Worm (Caenorhabditis elegans): ENCODE measurements around the gene C49F8.1.
A peak's percentile ranks its signal among the peaks of the same experiment; 100 is the strongest.

Gene C49F8.1

ce11 chrX:13353530-13353929 is 11.3 kb downstream of the C49F8.1 start (continued):
- TF ChIP-seq arid-1 (GFP tag; conservative IDR thresholded peaks at IDR 0.05) = no peak
- TF ChIP-seq mes-2 (tag; optimal IDR thresholded peaks at IDR 0.05; ENCODE audit: poor library complexity, severe bottlenecking) = peak; percentile 40

- TF ChIP-seq dve-1 (tag; optimal IDR thresholded peaks at IDR 0.05; ENCODE audit: insufficient read depth) (peak; percentile 24), hlh-30 (tag; optimal IDR thresholded peaks at IDR 0.05; ENCODE audit: insufficient read depth) (peak; percentile 28), dmd-6 (GFP tag; IDR thresholded peaks at IDR 0.05) (peak; percentile 49), lin-1 (GFP tag; IDR thresholded peaks at IDR 0.05) (no peak), hlh-11 (tag; optimal IDR thresholded peaks at IDR 0.05) (peak; percentile 21), ztf-11 (tag; optimal IDR thresholded peaks at IDR 0.05) (no peak), dpl-1 (GFP tag; optimal IDR thresholded peaks at IDR 0.05) (no peak), gei-8 (GFP tag; optimal IDR thresholded peaks at IDR 0.05) (no peak), lsy-2 (tag; optimal IDR thresholded peaks at IDR 0.05) (no peak), snpc-1.2 (GFP tag; IDR thresholded peaks at IDR 0.05) (no peak), sdz-12 (GFP tag; optimal IDR thresholded peaks at IDR 0.05) (no peak)
Measured at ce11 chrX:13352164-13352563, 12.6 kb downstream of the C49F8.1 start.

DNA sequence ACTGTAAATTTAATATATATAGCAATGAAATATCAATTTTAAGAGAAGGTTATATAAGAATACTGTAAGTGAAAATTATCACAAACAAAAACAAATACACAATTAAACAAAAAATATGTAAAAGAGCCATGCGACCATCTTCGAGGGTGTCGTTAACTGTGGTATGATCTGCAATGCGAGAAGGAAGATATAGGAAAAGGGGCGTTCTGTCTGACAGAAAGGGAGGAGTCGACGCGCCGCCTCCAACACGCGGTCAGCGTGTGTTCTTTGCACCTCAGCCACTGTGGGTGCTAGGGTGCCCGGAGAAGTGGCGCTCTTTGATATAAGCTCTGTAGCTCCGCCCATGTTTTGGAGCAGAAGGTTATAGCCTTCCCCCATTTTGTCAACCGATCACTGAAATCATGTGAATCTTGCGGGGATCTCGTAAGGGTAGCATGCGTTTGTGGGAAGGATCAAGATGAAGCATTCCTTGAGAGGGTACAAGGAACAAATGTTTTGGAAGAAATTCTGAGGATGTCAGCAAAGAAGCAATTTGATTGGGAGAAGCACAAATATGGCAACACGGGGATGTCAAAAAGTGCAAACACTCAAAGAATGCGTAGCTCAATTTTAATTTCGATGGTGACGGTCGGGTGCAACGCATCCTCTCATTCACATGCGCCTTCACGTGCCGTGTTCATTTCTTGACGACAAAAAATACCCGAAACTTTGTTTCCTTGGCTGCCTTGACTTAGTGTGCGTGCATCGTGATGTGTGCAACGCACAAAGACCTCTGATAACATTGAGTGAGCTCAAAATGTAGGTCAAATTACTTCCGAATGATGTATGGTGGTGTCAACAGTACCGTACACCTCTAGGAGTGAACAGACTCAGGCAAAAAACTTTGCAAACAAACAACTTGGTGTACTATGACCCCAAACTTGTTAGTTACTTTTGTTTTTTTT is 13.7 kb downstream of the C49F8.1 start, which contains the start of gene mxl-3:
Gene mxl-3, minus strand, starts transcription at position 1 of the 944 bp plus-strand sequence.
- TF ChIP-seq dve-1 (tag; optimal IDR thresholded peaks at IDR 0.05; ENCODE audit: insufficient read depth) = peak; percentile 65
- TF ChIP-seq F37D6.2 (tag; optimal IDR thresholded peaks at IDR 0.05) = no peak
- TF ChIP-seq nhr-48 (tag; optimal IDR thresholded peaks at IDR 0.05) = peak; percentile 84
- no peak for TF ChIP-seq pqm-1 (tag; optimal IDR thresholded peaks at IDR 0.05)
- TF ChIP-seq tag-97 (GFP tag; IDR thresholded peaks at IDR 0.05) = no peak
- 0 out of 2 replicates have a peak, but pooled peaks have one; percentile 19 for TF ChIP-seq lin-1 (GFP tag; IDR thresholded peaks at IDR 0.05)
- TF ChIP-seq gei-8 (GFP tag; optimal IDR thresholded peaks at IDR 0.05) = no peak
- no peak for TF ChIP-seq rbr-2 (tag; optimal IDR thresholded peaks at IDR 0.05)
- 0 out of 2 replicates have a peak, but pooled peaks have one; percentile 31 for TF ChIP-seq nhr-42 (GFP tag; IDR thresholded peaks at IDR 0.05)
- TF ChIP-seq vab-7 (GFP tag; IDR thresholded peaks at IDR 0.05) = no peak
- TF ChIP-seq zfp-3 (GFP tag; conservative IDR thresholded peaks at IDR 0.05) = 0 out of 2 replicates have a peak, but pooled peaks have one; percentile 55
- TF ChIP-seq ztf-11 (tag; optimal IDR thresholded peaks at IDR 0.05) = no peak
- TF ChIP-seq daf-12 (tag; optimal IDR thresholded peaks at IDR 0.05) = no peak
- no peak for TF ChIP-seq zag-1 (tag; optimal IDR thresholded peaks at IDR 0.05)
- no peak for TF ChIP-seq arid-1 (GFP tag; conservative IDR thresholded peaks at IDR 0.05)
- TF ChIP-seq snpc-1.2 (GFP tag; IDR thresholded peaks at IDR 0.05) = no peak
- TF ChIP-seq hlh-30 (tag; optimal IDR thresholded peaks at IDR 0.05; ENCODE audit: insufficient read depth) = peak; percentile 89
- no peak for TF ChIP-seq ctbp-1 (GFP tag; IDR thresholded peaks at IDR 0.05)
- TF ChIP-seq lin-15B (tag; optimal IDR thresholded peaks at IDR 0.05) = no peak
- no peak for TF ChIP-seq ceh-32 (tag; optimal IDR thresholded peaks at IDR 0.05; ENCODE audit: poor library complexity)
- TF ChIP-seq lin-38 (GFP tag; IDR thresholded peaks at IDR 0.05) = no peak
- TF ChIP-seq lin-39 (tag; optimal IDR thresholded peaks at IDR 0.05) = no peak
- no peak for TF ChIP-seq lir-3 (tag; optimal IDR thresholded peaks at IDR 0.05)
- TF ChIP-seq ceh-44 (GFP tag; IDR thresholded peaks at IDR 0.05) = no peak
- peak; percentile 54 for TF ChIP-seq hlh-11 (tag; optimal IDR thresholded peaks at IDR 0.05)
- no peak for TF ChIP-seq ceh-62 (tag; optimal IDR thresholded peaks at IDR 0.05)
- TF ChIP-seq mxl-2 (GFP tag; conservative IDR thresholded peaks at IDR 0.05) = peak; percentile 98
- peak; percentile 71 for TF ChIP-seq nhr-11 (tag; optimal IDR thresholded peaks at IDR 0.05)
- TF ChIP-seq hmg-1.1 (GFP tag; IDR thresholded peaks at IDR 0.05) = peak; percentile 32; the same call in 1 of the 2 replicates
- no peak for TF ChIP-seq daf-8 (GFP tag; IDR thresholded peaks at IDR 0.05)
- TF ChIP-seq nhr-76 (tag; optimal IDR thresholded peaks at IDR 0.05) = no peak
- TF ChIP-seq zip-2 (tag; optimal IDR thresholded peaks at IDR 0.05) = no peak
- no peak for TF ChIP-seq lin-29 (GFP tag; IDR thresholded peaks at IDR 0.05)
- no peak for TF ChIP-seq dpl-1 (GFP tag; optimal IDR thresholded peaks at IDR 0.05)
- TF ChIP-seq nhr-41 (GFP tag; IDR thresholded peaks at IDR 0.05) = no peak
- TF ChIP-seq Y5F2A.4 (GFP tag; optimal IDR thresholded peaks at IDR 0.05) = no peak
- no peak for TF ChIP-seq F26F4.8 (GFP tag; conservative IDR thresholded peaks at IDR 0.05)
- peak; percentile 9 for TF ChIP-seq F10B5.3 (tag; optimal IDR thresholded peaks at IDR 0.05)
- TF ChIP-seq nhr-111 (GFP tag; optimal IDR thresholded peaks at IDR 0.05) = no peak

Measured in whole organism, L4 larva.